Worm (Caenorhabditis elegans) whole organism, L4 larva: ENCODE results near the gene dop-5.

ENCODE experiments used
- aly-2 ChIP-seq: sonication (generic microtip); optimal IDR thresholded peaks from 2 replicates; lab custom pipeline; 2018; ENCODE audit warnings: missing biosample characterization, missing genetic modification characterization
- egl-27 ChIP-seq: sonication (generic microtip); optimal IDR thresholded peaks from 3 replicates; lab custom pipeline; 2017; ENCODE audit warnings: missing biosample characterization, missing genetic modification reagents, missing genetic modification characterization
- lin-1 ChIP-seq: fragments of 200-800 bp; sonication (Bioruptor generic); IDR thresholded peaks from 2 replicates; pipeline ENCODE4 v1.3.6; 2022; ENCODE audit warnings: missing genetic modification reagents, missing genetic modification characterization, missing compliant biosample characterization
- lin-13 ChIP-seq: fragments of 150-350 bp; optimal IDR thresholded peaks from 2 replicates; lab custom pipeline; 2014; ENCODE audit warnings: missing biosample characterization, missing genetic modification reagents, missing genetic modification characterization
- lir-3 ChIP-seq: sonication (generic microtip); optimal IDR thresholded peaks from 2 replicates; lab custom pipeline; 2016; ENCODE audit warnings: mild to moderate bottlenecking, missing genetic modification characterization, missing compliant biosample characterization
- mep-1 ChIP-seq: fragments of 150-350 bp; sonication (generic microtip); optimal IDR thresholded peaks from 3 replicates; lab custom pipeline; 2014; ENCODE audit warnings: missing biosample characterization, missing genetic modification characterization
- nhr-76 ChIP-seq: fragments of 150-350 bp; optimal IDR thresholded peaks from 2 replicates; lab custom pipeline; 2014; ENCODE audit warnings: missing biosample characterization, missing genetic modification characterization
- pqm-1 ChIP-seq: sonication (generic microtip); optimal IDR thresholded peaks from 2 replicates; lab custom pipeline; 2017; ENCODE audit warnings: missing biosample characterization, missing genetic modification characterization
- tag-97 ChIP-seq: fragments of 200-800 bp; sonication (Bioruptor generic); IDR thresholded peaks from 2 replicates; pipeline ENCODE4 v1.3.6; 2022; ENCODE audit warnings: missing genetic modification characterization, missing compliant biosample characterization

ce11 chrV:11336877-11337276 is 29.2 kb downstream of the dop-5 start:
- TF ChIP-seq lin-13 (GFP tag; lab: Kevin White, UChicago) (no peak), mep-1 (tag; lab: Kevin White, UChicago) (no peak), lir-3 (tag; lab: Kevin White, UChicago) (no peak), tag-97 (no peak), pqm-1 (tag; lab: Kevin White, UChicago) (no peak), aly-2 (tag; lab: Kevin White, UChicago) (no peak), lin-1 (GFP tag; lab: Robert Waterston, UW) (no peak), nhr-76 (no peak), egl-27 (no peak)
